Fruit fly (Drosophila melanogaster) whole organism, embryonic: Measurements from ENCODE around the gene CG43095.
A peak's percentile ranks its signal among the peaks of the same experiment; 100 is the strongest.

Source experiments
- Abd-B ChIP-seq: fragments of 200-800 bp; sonication (Bioruptor generic); optimal IDR thresholded peaks from 2 replicates; lab custom pipeline; 2018; ENCODE audit warnings: missing biosample characterization, mild to moderate bottlenecking, missing genetic modification characterization, moderate library complexity
- Bdp1 ChIP-seq: fragments of 200-800 bp; sonication (Bioruptor generic); optimal IDR thresholded peaks from 3 replicates; lab custom pipeline; 2016; ENCODE audit warnings: missing biosample characterization, missing genetic modification characterization
- Bteb2 ChIP-seq: fragments of 200-800 bp; sonication (Bioruptor generic); optimal IDR thresholded peaks from 2 replicates; lab custom pipeline; 2016; ENCODE audit warnings: missing biosample characterization, missing genetic modification characterization
- CG11398 ChIP-seq: fragments of 200-800 bp; sonication (Bioruptor generic); optimal IDR thresholded peaks from 2 replicates; lab custom pipeline; 2016; ENCODE audit warnings: missing biosample characterization, missing genetic modification characterization
- CG12299 ChIP-seq: fragments of 200-800 bp; sonication (Bioruptor generic); optimal IDR thresholded peaks from 2 replicates; lab custom pipeline; 2018; ENCODE audit warnings: missing biosample characterization, mild to moderate bottlenecking, missing genetic modification characterization
- CG13775 ChIP-seq: fragments of 200-800 bp; sonication (Bioruptor generic); optimal IDR thresholded peaks from 3 replicates; lab custom pipeline; 2017; ENCODE audit warnings: missing biosample characterization, mild to moderate bottlenecking, missing genetic modification characterization
- CG14441 ChIP-seq: fragments of 200-800 bp; sonication (Bioruptor generic); IDR thresholded peaks from 2 replicates; pipeline ENCODE4 v1.3.6; 2022; ENCODE audit warnings: missing biosample characterization, missing genetic modification characterization
- CG16815 ChIP-seq: fragments of 200-800 bp; sonication (Bioruptor generic); optimal IDR thresholded peaks from 3 replicates; lab custom pipeline; 2017; ENCODE audit warnings: missing biosample characterization, mild to moderate bottlenecking, missing genetic modification characterization
- CG17186 ChIP-seq: fragments of 200-800 bp; sonication (Bioruptor generic); optimal IDR thresholded peaks from 3 replicates; lab custom pipeline; 2017; ENCODE audit warnings: missing biosample characterization, missing genetic modification reagents, missing genetic modification characterization
- CG2116 ChIP-seq: fragments of 200-800 bp; sonication (Bioruptor generic); optimal IDR thresholded peaks from 3 replicates; lab custom pipeline; 2018; ENCODE audit warnings: missing biosample characterization, mild to moderate bottlenecking, missing genetic modification characterization
- CG30403 ChIP-seq: fragments of 200-800 bp; sonication (Bioruptor generic); optimal IDR thresholded peaks from 3 replicates; lab custom pipeline; 2016; ENCODE audit warnings: missing biosample characterization, missing genetic modification characterization
- CG31388 ChIP-seq: fragments of 200-800 bp; sonication (Bioruptor generic); optimal IDR thresholded peaks from 2 replicates; lab custom pipeline; 2016; ENCODE audit warnings: missing biosample characterization, missing genetic modification characterization
- CG33557 ChIP-seq: fragments of 200-800 bp; sonication (Bioruptor generic); optimal IDR thresholded peaks from 2 replicates; lab custom pipeline; 2019; ENCODE audit warnings: missing biosample characterization, mild to moderate bottlenecking, missing genetic modification characterization, moderate library complexity
- CG42726 ChIP-seq: fragments of 200-800 bp; sonication (Bioruptor generic); IDR thresholded peaks from 2 replicates; pipeline ENCODE4 v1.3.6; 2022; ENCODE audit warnings: missing biosample characterization, missing genetic modification characterization; ENCODE audit not compliant: partially characterized antibody
- CG4282 ChIP-seq: fragments of 200-800 bp; sonication (Bioruptor generic); optimal IDR thresholded peaks from 2 replicates; lab custom pipeline; 2016; ENCODE audit warnings: missing biosample characterization, missing genetic modification characterization
- CG4730 ChIP-seq: fragments of 200-800 bp; sonication (Bioruptor generic); IDR thresholded peaks from 2 replicates; pipeline ENCODE4 v1.3.6; 2022; ENCODE audit warnings: missing biosample characterization, missing genetic modification characterization
- CG6254 ChIP-seq: fragments of 200-800 bp; sonication (Bioruptor generic); optimal IDR thresholded peaks from 3 replicates; lab custom pipeline; 2017; ENCODE audit warnings: mild to moderate bottlenecking, missing biosample characterization, missing genetic modification reagents, missing genetic modification characterization
- CG9609 ChIP-seq: fragments of 200-800 bp; sonication (Bioruptor generic); optimal IDR thresholded peaks from 3 replicates; lab custom pipeline; 2016; ENCODE audit warnings: missing biosample characterization, missing genetic modification characterization
- CG9932 ChIP-seq: fragments of 200-800 bp; sonication (Bioruptor generic); IDR thresholded peaks from 2 replicates; pipeline ENCODE4 v1.3.6; 2022; ENCODE audit warnings: missing biosample characterization, missing genetic modification characterization
- D ChIP-seq, 2 experiments: fragments of 200-800 bp in 1 of 2; fragments of >200 bp in 1 of 2; sonication (Bioruptor generic) in 1 of 2; optimal IDR thresholded peaks; 2 replicates in 1 of 2; 3 replicates in 1 of 2; lab custom pipeline; 2017; ENCODE audit warnings: mild to moderate bottlenecking in 1 of 2, missing biosample characterization in 1 of 2, missing genetic modification characterization in 1 of 2, missing genetic modification reagents in 1 of 2
- Doc2 ChIP-seq: fragments of 200-800 bp; sonication (Bioruptor generic); IDR thresholded peaks from 2 replicates; pipeline ENCODE4 v1.3.6; 2022; ENCODE audit warnings: missing biosample characterization, missing genetic modification characterization
- E2f1 ChIP-seq: fragments of 200-800 bp; sonication (Bioruptor generic); IDR thresholded peaks from 2 replicates; pipeline ENCODE4 v1.3.6; 2022; ENCODE audit warnings: missing biosample characterization, missing genetic modification characterization
- HHEX ChIP-seq: fragments of 200-800 bp; sonication (Bioruptor generic); optimal IDR thresholded peaks from 3 replicates; lab custom pipeline; 2017; ENCODE audit warnings: missing biosample characterization, mild to moderate bottlenecking, missing genetic modification characterization, missing genetic modification reagents
- HLH54F ChIP-seq: fragments of 200-800 bp; sonication (Bioruptor generic); optimal IDR thresholded peaks from 3 replicates; lab custom pipeline; 2016; ENCODE audit warnings: missing biosample characterization, missing genetic modification characterization
- Hey ChIP-seq: fragments of 200-800 bp; sonication (Bioruptor generic); optimal IDR thresholded peaks from 3 replicates; lab custom pipeline; 2018; ENCODE audit warnings: missing biosample characterization, mild to moderate bottlenecking, missing genetic modification characterization
- HmgD ChIP-seq: fragments of 200-800 bp; sonication (Bioruptor generic); optimal IDR thresholded peaks from 3 replicates; lab custom pipeline; 2016; ENCODE audit warnings: missing biosample characterization, missing genetic modification characterization
- Hr39 ChIP-seq: fragments of >200 bp; optimal IDR thresholded peaks from 2 replicates; lab custom pipeline; 2017
- Myb ChIP-seq: fragments of 200-800 bp; sonication (Bioruptor generic); optimal IDR thresholded peaks from 2 replicates; lab custom pipeline; 2016; ENCODE audit warnings: missing biosample characterization, missing genetic modification characterization
- Neu2 ChIP-seq: fragments of 200-800 bp; sonication (Bioruptor generic); optimal IDR thresholded peaks from 3 replicates; lab custom pipeline; 2016; ENCODE audit warnings: missing biosample characterization, missing genetic modification characterization, borderline replicate concordance
- Side ChIP-seq: fragments of 200-800 bp; sonication (Bioruptor generic); optimal IDR thresholded peaks from 2 replicates; lab custom pipeline; 2016; ENCODE audit warnings: missing biosample characterization, missing genetic modification characterization
- al ChIP-seq: fragments of 200-800 bp; sonication (Bioruptor generic); IDR thresholded peaks from 2 replicates; pipeline ENCODE4 v1.3.6; 2022; ENCODE audit warnings: missing biosample characterization, missing genetic modification characterization
- bbx ChIP-seq: fragments of 200-800 bp; sonication (Bioruptor generic); IDR thresholded peaks from 2 replicates; pipeline ENCODE4 v1.3.6; 2022; ENCODE audit warnings: missing biosample characterization, missing genetic modification characterization; ENCODE audit not compliant: partially characterized antibody
- bcd ChIP-seq: fragments of 200-800 bp; sonication (Bioruptor generic); optimal IDR thresholded peaks from 2 replicates; lab custom pipeline; 2017; ENCODE audit warnings: missing biosample characterization, mild to moderate bottlenecking, missing genetic modification characterization
- disco-r ChIP-seq: fragments of 200-800 bp; sonication (Bioruptor generic); optimal IDR thresholded peaks from 2 replicates; lab custom pipeline; 2016; ENCODE audit warnings: missing biosample characterization, missing genetic modification characterization
- fd3F ChIP-seq: fragments of 200-800 bp; sonication (Bioruptor generic); optimal IDR thresholded peaks from 2 replicates; lab custom pipeline; 2018; ENCODE audit warnings: missing biosample characterization, mild to moderate bottlenecking, missing genetic modification characterization, moderate library complexity
- fu2 ChIP-seq: fragments of 200-800 bp; sonication (Bioruptor generic); optimal IDR thresholded peaks from 2 replicates; lab custom pipeline; 2016; ENCODE audit warnings: missing biosample characterization, missing genetic modification characterization
- gcm2 ChIP-seq: fragments of 200-800 bp; sonication (Bioruptor generic); optimal IDR thresholded peaks from 2 replicates; lab custom pipeline; 2016; ENCODE audit warnings: missing biosample characterization, missing genetic modification characterization
- gfzf ChIP-seq: fragments of 200-800 bp; sonication (Bioruptor generic); optimal IDR thresholded peaks from 2 replicates; lab custom pipeline; 2016; ENCODE audit warnings: missing biosample characterization, mild to moderate bottlenecking, missing genetic modification characterization, moderate library complexity
- ham ChIP-seq: fragments of 200-800 bp; sonication (Bioruptor generic); IDR thresholded peaks from 2 replicates; pipeline ENCODE4 v1.3.6; 2022; ENCODE audit warnings: missing biosample characterization, missing genetic modification characterization
- kah ChIP-seq: fragments of 200-800 bp; sonication (Bioruptor generic); optimal IDR thresholded peaks from 2 replicates; lab custom pipeline; 2018; ENCODE audit warnings: missing biosample characterization, mild to moderate bottlenecking, missing genetic modification characterization
- maf-S ChIP-seq: fragments of 200-800 bp; sonication (Bioruptor generic); optimal IDR thresholded peaks from 2 replicates; lab custom pipeline; 2016; ENCODE audit warnings: missing biosample characterization, missing genetic modification characterization
- mam ChIP-seq: fragments of 200-800 bp; sonication (Bioruptor generic); optimal IDR thresholded peaks from 3 replicates; lab custom pipeline; 2016; ENCODE audit warnings: missing biosample characterization, missing genetic modification characterization
- oc ChIP-seq: fragments of 200-800 bp; sonication (Bioruptor generic); optimal IDR thresholded peaks from 2 replicates; lab custom pipeline; 2018; ENCODE audit warnings: missing biosample characterization, mild to moderate bottlenecking, missing genetic modification characterization, moderate library complexity
- sd ChIP-seq: fragments of 200-800 bp; sonication (Bioruptor generic); optimal IDR thresholded peaks from 3 replicates; lab custom pipeline; 2018; ENCODE audit warnings: missing biosample characterization, mild to moderate bottlenecking, missing genetic modification characterization, moderate library complexity
- slbo ChIP-seq: fragments of 200-800 bp; sonication (Bioruptor generic); IDR thresholded peaks from 2 replicates; pipeline ENCODE4 v1.3.6; 2022; ENCODE audit warnings: missing biosample characterization, missing genetic modification characterization
- slp2 ChIP-seq: fragments of 200-800 bp; sonication (Bioruptor generic); optimal IDR thresholded peaks from 2 replicates; lab custom pipeline; 2016; ENCODE audit warnings: missing biosample characterization, missing genetic modification characterization
- so ChIP-seq: fragments of 200-800 bp; sonication (Bioruptor generic); IDR thresholded peaks from 3 replicates; pipeline ENCODE4 v1.3.6; 2022; ENCODE audit warnings: missing biosample characterization, missing genetic modification characterization
- tgo ChIP-seq: fragments of 200-800 bp; sonication (Bioruptor generic); IDR thresholded peaks from 3 replicates; pipeline ENCODE4 v1.3.6; 2022; ENCODE audit warnings: missing biosample characterization, missing genetic modification characterization
- tio ChIP-seq: fragments of 200-800 bp; sonication (Bioruptor generic); optimal IDR thresholded peaks from 2 replicates; lab custom pipeline; 2017; ENCODE audit warnings: missing biosample characterization, missing genetic modification characterization, inconsistent platforms

The CG43095 gene

DNA sequence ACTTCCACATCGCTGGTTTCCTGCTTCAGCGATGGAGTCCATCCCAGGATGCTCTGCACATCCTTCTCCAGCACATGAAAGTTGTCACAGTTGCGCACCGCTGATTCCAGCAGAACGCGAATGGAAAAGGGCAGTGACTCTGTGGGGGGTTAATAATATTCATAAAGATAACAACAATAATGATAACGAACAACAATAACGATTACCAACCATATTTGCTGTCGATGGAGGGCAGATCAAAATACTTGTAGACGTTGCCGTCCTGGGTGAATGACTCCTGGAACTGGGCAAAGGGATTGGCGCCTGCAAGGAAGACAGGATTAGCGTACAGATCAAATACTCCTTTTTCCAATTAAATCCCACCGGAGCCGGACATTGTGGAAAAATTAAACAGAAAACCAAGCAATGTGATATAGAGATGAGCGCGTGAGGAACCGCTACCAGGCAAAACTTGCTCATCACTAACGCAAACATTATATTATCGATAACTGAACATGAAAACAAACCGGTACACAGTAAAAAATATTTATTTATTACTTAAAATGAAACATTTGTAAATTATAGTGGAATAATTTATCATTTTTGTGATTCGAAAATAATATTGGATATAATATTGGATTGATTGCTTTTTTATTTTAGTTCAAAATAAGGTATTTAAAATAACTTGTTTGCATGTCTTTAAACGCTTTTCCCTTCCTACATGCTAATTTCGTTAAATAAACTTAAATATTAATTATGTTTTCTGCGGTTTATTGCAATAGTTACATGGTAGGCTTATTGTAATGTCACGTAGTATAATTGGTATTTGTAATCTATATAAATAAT, 47.2 kb downstream of the CG43095 start, which contains the start of gene Irp-1A (continued):
- TF ChIP-seq sd: peak; percentile 51
- TF ChIP-seq oc (tag; lab: Kevin White, UChicago): peak; percentile 78
- TF ChIP-seq al: peak; percentile 43; the same call in 1 of the 2 replicates
- TF ChIP-seq CG6254: no peak
- peak; percentile 22 for TF ChIP-seq HLH54F (GFP tag; lab: Kevin White, UChicago)
- no peak for TF ChIP-seq Neu2
- peak; percentile 79 for TF ChIP-seq CG30403 (GFP tag; lab: Kevin White, UChicago)
- TF ChIP-seq so (GFP tag; lab: Robert Waterston, UW): no peak
- TF ChIP-seq HmgD (GFP tag; lab: Kevin White, UChicago): no peak
- TF ChIP-seq tgo (GFP tag; lab: Robert Waterston, UW): peak; percentile 78
- peak; percentile 16 for TF ChIP-seq gfzf
- peak; percentile 31 for TF ChIP-seq CG31388 (GFP tag; lab: Kevin White, UChicago)
- peak; percentile 3 for TF ChIP-seq gcm2 (GFP tag; lab: Kevin White, UChicago)
- peak; percentile 82 for TF ChIP-seq bbx (GFP tag; lab: Robert Waterston, UW)
- peak; percentile 69 for TF ChIP-seq CG13775 (GFP tag; lab: Kevin White, UChicago)
- peak; percentile 84 for TF ChIP-seq CG9932 (GFP tag; lab: Robert Waterston, UW)
- no peak for TF ChIP-seq Doc2
- no peak for TF ChIP-seq maf-S (GFP tag; lab: Kevin White, UChicago)
- TF ChIP-seq Hr39: no peak
- peak; percentile 53 for TF ChIP-seq fd3F (GFP tag; lab: Kevin White, UChicago)
- TF ChIP-seq CG16815 (GFP tag; lab: Kevin White, UChicago): peak; percentile 12
- no peak for TF ChIP-seq Hey
- TF ChIP-seq ham (GFP tag; lab: Robert Waterston, UW): no peak
- no peak for TF ChIP-seq CG17186
- TF ChIP-seq slp2: no peak
- TF ChIP-seq CG9609 (GFP tag; lab: Kevin White, UChicago): peak; percentile 23
- TF ChIP-seq CG33557 (GFP tag; lab: Kevin White, UChicago): peak; percentile 66
- no peak for TF ChIP-seq CG4282 (GFP tag; lab: Kevin White, UChicago)
- peak; percentile 41 for TF ChIP-seq Myb
- peak; percentile 22; the same call in 1 of the 2 replicates for TF ChIP-seq CG42726 (GFP tag; lab: Robert Waterston, UW)
- TF ChIP-seq fu2 (GFP tag; lab: Kevin White, UChicago): no peak
- TF ChIP-seq Abd-B (GFP tag; lab: Kevin White, UChicago): peak; percentile 37
- TF ChIP-seq CG2116 (GFP tag; lab: Kevin White, UChicago): peak; percentile 73
- no peak for TF ChIP-seq Bteb2 (GFP tag; lab: Kevin White, UChicago)
- TF ChIP-seq Side (GFP tag; lab: Kevin White, UChicago): no peak
- TF ChIP-seq disco-r: no peak
- TF ChIP-seq HHEX: peak; percentile 60
- peak; percentile 84 for TF ChIP-seq E2f1 (GFP tag; lab: Robert Waterston, UW)
- no peak for TF ChIP-seq tio (GFP tag; lab: Kevin White, UChicago)
- peak; percentile 3 for TF ChIP-seq Bdp1 (GFP tag; lab: Kevin White, UChicago)
- TF ChIP-seq slbo (GFP tag; lab: Robert Waterston, UW): peak; percentile 86
- peak; percentile 64 for TF ChIP-seq CG14441 (GFP tag; lab: Robert Waterston, UW)
- no peak for TF ChIP-seq D (optimal IDR thresholded peaks at IDR 0.05; lab: Kevin White, UChicago)
- peak; percentile 33 for TF ChIP-seq D (GFP tag; optimal IDR thresholded peaks at IDR 0.05; lab: Kevin White, UChicago)
- peak; percentile 13 for TF ChIP-seq kah (GFP tag; lab: Kevin White, UChicago)
- peak; percentile 62 for TF ChIP-seq CG12299 (tag; lab: Kevin White, UChicago)
- peak; percentile 58 for TF ChIP-seq mam
- no peak for TF ChIP-seq CG11398 (GFP tag; lab: Kevin White, UChicago)
- peak; percentile 55 for TF ChIP-seq bcd
- TF ChIP-seq CG4730: peak; percentile 70
